Worm (Caenorhabditis elegans) whole organism, young adult: ENCODE results near the gene mnp-1.

Source experiments
- F10E7.11 ChIP-seq: sonication (generic microtip); optimal IDR thresholded peaks from 2 replicates; lab custom pipeline; 2017; ENCODE audit warnings: mild to moderate bottlenecking, missing genetic modification characterization, moderate library complexity, missing compliant biosample characterization
- ama-1 ChIP-seq, 3 experiments: fragments of 150-350 bp in 1 of 3; sonication (generic microtip) in 2 of 3; optimal IDR thresholded peaks; 2 replicates each; lab custom pipeline; 2014 to 2018; ENCODE audit warnings: missing biosample characterization in 2 of 3, missing genetic modification characterization in 2 of 3, missing genetic modification reagents in 2 of 3
- let-526 ChIP-seq: fragments of 200-800 bp; sonication (Bioruptor generic); IDR thresholded peaks from 2 replicates; pipeline ENCODE4 v1.3.6; 2022; ENCODE audit warnings: missing genetic modification reagents, missing genetic modification characterization, missing compliant biosample characterization

DNA sequence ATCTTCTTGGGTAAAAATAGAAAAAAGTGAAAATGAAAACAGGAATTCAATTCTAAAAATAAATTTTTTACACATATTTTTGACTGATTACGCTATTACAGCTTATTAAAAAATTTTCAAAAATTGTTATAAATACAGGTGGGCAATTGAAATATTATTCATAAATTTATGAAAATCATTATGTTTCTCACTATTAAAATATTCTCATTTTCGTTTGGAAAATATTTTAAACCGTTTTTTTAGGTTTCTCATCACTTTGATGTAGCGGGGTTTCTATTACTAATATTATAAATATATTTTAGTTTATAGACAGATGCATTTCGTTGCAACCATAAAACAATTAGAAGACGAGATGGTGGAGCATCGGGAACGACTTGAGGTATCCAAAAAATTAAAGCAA, 40.7 kb downstream of the mnp-1 start, which contains the start of gene R07E5.5:
- TF ChIP-seq F10E7.11 (tag; lab: Kevin White, UChicago) (no peak), ama-1 (optimal IDR thresholded peaks at IDR 0.05; lab: Kevin White, UChicago) (no peak), ama-1 (GFP tag; optimal IDR thresholded peaks at IDR 0.05; lab: Kevin White, UChicago) (no peak), let-526 (no peak)
